Worm (Caenorhabditis elegans): ENCODE results near the gene T03G6.7.

DNA sequence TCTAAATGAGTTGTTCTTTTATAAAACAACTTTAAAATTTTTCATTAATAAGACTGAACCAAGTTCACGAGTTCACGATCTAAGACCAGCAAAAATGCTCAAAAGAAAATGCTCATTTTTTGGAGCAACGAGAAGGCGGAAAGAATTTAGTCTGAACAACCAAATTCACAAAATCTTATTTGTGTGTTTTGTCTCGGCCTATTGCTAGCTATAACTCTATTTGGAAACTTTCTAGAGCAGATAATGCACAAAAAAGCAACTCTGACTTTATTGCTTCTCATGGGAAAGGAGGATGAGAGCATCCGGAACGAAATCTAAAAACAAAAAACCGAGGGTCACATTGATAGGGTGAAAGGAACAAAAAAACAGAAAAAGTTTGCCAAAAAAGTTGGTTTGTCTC, 46.7 kb downstream of the T03G6.7 start:
- TF ChIP-seq B0019.2 (GFP tag; conservative IDR thresholded peaks at IDR 0.05) (no peak), snpc-3.4 (tag; optimal IDR thresholded peaks at IDR 0.05) (no peak), dpl-1 (GFP tag; optimal IDR thresholded peaks at IDR 0.05) (no peak), chd-7 (tag; optimal IDR thresholded peaks at IDR 0.05) (no peak), F57C9.4 (tag; optimal IDR thresholded peaks at IDR 0.05) (no peak), hsf-1 (GFP tag; IDR thresholded peaks at IDR 0.05) (no peak), rpc-1 (optimal IDR thresholded peaks at IDR 0.05) (no peak), rpc-1 (tag; optimal IDR thresholded peaks at IDR 0.05) (no peak), aptf-2 (GFP tag; conservative IDR thresholded peaks at IDR 0.05) (no peak)

All from whole organism, young adult.